Worm (Caenorhabditis elegans) whole organism, L2 larva: ENCODE measurements around the gene rbm-39.

Experiments
- C34F6.9 ChIP-seq: fragments of 150-350 bp; optimal IDR thresholded peaks from 2 replicates; lab custom pipeline; 2014; ENCODE audit warnings: missing biosample characterization, missing genetic modification characterization
- F13H6.1 ChIP-seq: sonication (generic microtip); optimal IDR thresholded peaks from 2 replicates; lab custom pipeline; 2016; ENCODE audit warnings: missing genetic modification characterization, missing compliant biosample characterization
- R02D3.7 ChIP-seq: fragments of 150-350 bp; optimal IDR thresholded peaks from 2 replicates; lab custom pipeline; 2014; ENCODE audit warnings: missing biosample characterization, missing genetic modification characterization
- ZK546.5 ChIP-seq: sonication (generic microtip); optimal IDR thresholded peaks from 2 replicates; lab custom pipeline; 2017; ENCODE audit warnings: missing biosample characterization, missing genetic modification characterization
- alr-1 ChIP-seq: fragments of 150-350 bp; optimal IDR thresholded peaks from 2 replicates; lab custom pipeline; 2014; ENCODE audit warnings: missing biosample characterization, missing genetic modification characterization
- aly-2 ChIP-seq: fragments of 150-350 bp; optimal IDR thresholded peaks from 2 replicates; lab custom pipeline; 2014; ENCODE audit warnings: missing biosample characterization, missing genetic modification characterization
- ama-1 ChIP-seq: fragments of 150-350 bp; optimal IDR thresholded peaks from 2 replicates; lab custom pipeline; 2018; ENCODE audit warnings: inconsistent platforms
- blmp-1 ChIP-seq: sonication (generic microtip); optimal IDR thresholded peaks from 2 replicates; lab custom pipeline; 2017; ENCODE audit warnings: missing genetic modification characterization, mild to moderate bottlenecking, missing compliant biosample characterization, antibody characterized with exemption, moderate library complexity; ENCODE audit not compliant: insufficient read depth
- ceh-16 ChIP-seq: fragments of 150-350 bp; optimal IDR thresholded peaks from 2 replicates; lab custom pipeline; 2014; ENCODE audit warnings: missing biosample characterization, missing genetic modification characterization
- ceh-82 ChIP-seq: fragments of 150-350 bp; optimal IDR thresholded peaks from 2 replicates; lab custom pipeline; 2014; ENCODE audit warnings: missing biosample characterization, missing genetic modification characterization
- crh-2 ChIP-seq: sonication (generic microtip); optimal IDR thresholded peaks from 2 replicates; lab custom pipeline; 2017; ENCODE audit warnings: missing biosample characterization, missing genetic modification characterization
- dmd-4 ChIP-seq: sonication (generic microtip); optimal IDR thresholded peaks from 2 replicates; lab custom pipeline; 2017; ENCODE audit warnings: missing biosample characterization, missing genetic modification characterization
- egl-27 ChIP-seq: sonication (generic microtip); optimal IDR thresholded peaks from 3 replicates; lab custom pipeline; 2017; ENCODE audit warnings: missing biosample characterization, missing genetic modification reagents, missing genetic modification characterization
- elt-1 ChIP-seq: fragments of 150-350 bp; optimal IDR thresholded peaks from 2 replicates; lab custom pipeline; 2014; ENCODE audit warnings: missing biosample characterization, missing genetic modification characterization
- elt-3 ChIP-seq: sonication (generic microtip); optimal IDR thresholded peaks from 2 replicates; lab custom pipeline; 2017; ENCODE audit warnings: missing biosample characterization, missing genetic modification characterization
- fos-1 ChIP-seq: fragments of 150-350 bp; optimal IDR thresholded peaks from 2 replicates; lab custom pipeline; 2014; ENCODE audit warnings: missing biosample characterization, missing genetic modification characterization
- gmeb-1 ChIP-seq: fragments of 150-350 bp; optimal IDR thresholded peaks from 2 replicates; lab custom pipeline; 2014; ENCODE audit warnings: missing biosample characterization, missing genetic modification characterization
- lin-11 ChIP-seq: fragments of 150-350 bp; sonication (generic microtip); optimal IDR thresholded peaks from 2 replicates; lab custom pipeline; 2014; ENCODE audit warnings: missing biosample characterization, missing genetic modification characterization, inconsistent platforms, mixed read lengths
- lin-13 ChIP-seq: fragments of 150-350 bp; optimal IDR thresholded peaks from 2 replicates; lab custom pipeline; 2014; ENCODE audit warnings: missing biosample characterization, missing genetic modification reagents, missing genetic modification characterization
- lin-39 ChIP-seq: fragments of 150-350 bp; optimal IDR thresholded peaks from 2 replicates; lab custom pipeline; 2014; ENCODE audit warnings: missing biosample characterization, missing genetic modification reagents, missing genetic modification characterization
- lsy-2 ChIP-seq, 2 experiments: fragments of 150-350 bp in 1 of 2; sonication (generic microtip) in 1 of 2; optimal IDR thresholded peaks; 2 replicates each; lab custom pipeline; 2014 to 2017; ENCODE audit warnings: missing biosample characterization in 2 of 2, missing genetic modification characterization in 2 of 2
- mab-5 ChIP-seq: fragments of 150-350 bp; optimal IDR thresholded peaks from 2 replicates; lab custom pipeline; 2014; ENCODE audit warnings: missing biosample characterization, missing genetic modification characterization
- mdl-1 ChIP-seq, 2 experiments: fragments of 150-350 bp in 1 of 2; sonication (generic microtip) in 1 of 2; optimal IDR thresholded peaks; 2 replicates each; lab custom pipeline; 2017; ENCODE audit warnings: missing biosample characterization in 2 of 2, missing genetic modification characterization in 2 of 2
- nhr-10 ChIP-seq: sonication (generic microtip); optimal IDR thresholded peaks from 2 replicates; lab custom pipeline; 2017; ENCODE audit warnings: missing biosample characterization, missing genetic modification characterization
- nhr-12 ChIP-seq: fragments of 150-350 bp; optimal IDR thresholded peaks from 2 replicates; lab custom pipeline; 2014; ENCODE audit warnings: missing biosample characterization, missing genetic modification characterization
- nhr-129 ChIP-seq: fragments of 150-350 bp; optimal IDR thresholded peaks from 2 replicates; lab custom pipeline; 2014; ENCODE audit warnings: missing biosample characterization, missing genetic modification characterization
- nhr-21 ChIP-seq: fragments of 150-350 bp; optimal IDR thresholded peaks from 2 replicates; lab custom pipeline; 2014; ENCODE audit warnings: missing biosample characterization, missing genetic modification characterization
- nhr-23 ChIP-seq: fragments of 150-350 bp; optimal IDR thresholded peaks from 2 replicates; lab custom pipeline; 2014; ENCODE audit warnings: missing biosample characterization, missing genetic modification reagents, missing genetic modification characterization
- nhr-237 ChIP-seq: fragments of 150-350 bp; optimal IDR thresholded peaks from 2 replicates; lab custom pipeline; 2014; ENCODE audit warnings: missing biosample characterization, missing genetic modification characterization
- nhr-25 ChIP-seq: fragments of 150-350 bp; sonication (generic microtip); optimal IDR thresholded peaks from 3 replicates; lab custom pipeline; 2014; ENCODE audit warnings: missing biosample characterization, missing genetic modification characterization
- nhr-6 ChIP-seq: fragments of 150-350 bp; optimal IDR thresholded peaks from 2 replicates; lab custom pipeline; 2014; ENCODE audit warnings: missing biosample characterization, missing genetic modification characterization
- nhr-77 ChIP-seq: fragments of 150-350 bp; optimal IDR thresholded peaks from 2 replicates; lab custom pipeline; 2014; ENCODE audit warnings: missing biosample characterization, missing genetic modification characterization
- peb-1 ChIP-seq: fragments of 150-350 bp; optimal IDR thresholded peaks from 2 replicates; lab custom pipeline; 2014; ENCODE audit warnings: missing biosample characterization, missing genetic modification characterization
- sem-4 ChIP-seq: fragments of 150-350 bp; optimal IDR thresholded peaks from 2 replicates; lab custom pipeline; 2014; ENCODE audit warnings: missing biosample characterization, missing genetic modification reagents, missing genetic modification characterization
- sma-3 ChIP-seq: sonication (generic microtip); optimal IDR thresholded peaks from 2 replicates; lab custom pipeline; 2016; ENCODE audit warnings: missing genetic modification reagents, missing genetic modification characterization, missing compliant biosample characterization
- snpc-4 ChIP-seq: fragments of 150-350 bp; optimal IDR thresholded peaks from 2 replicates; lab custom pipeline; 2014; ENCODE audit warnings: missing biosample characterization, missing genetic modification characterization
- unc-55 ChIP-seq: fragments of 150-350 bp; sonication (generic microtip); optimal IDR thresholded peaks from 3 replicates; lab custom pipeline; 2014; ENCODE audit warnings: missing biosample characterization, missing genetic modification reagents, missing genetic modification characterization
- zag-1 ChIP-seq: fragments of 150-350 bp; optimal IDR thresholded peaks from 2 replicates; lab custom pipeline; 2014; ENCODE audit warnings: missing biosample characterization, missing genetic modification characterization
- ztf-1 ChIP-seq: fragments of 200-800 bp; sonication (Bioruptor generic); conservative IDR thresholded peaks from 2 replicates; pipeline ENCODE4 v1.3.6; 2022; ENCODE audit warnings: missing genetic modification characterization, missing compliant biosample characterization
- ztf-11 ChIP-seq: sonication (generic microtip); optimal IDR thresholded peaks from 2 replicates; lab custom pipeline; 2017; ENCODE audit warnings: missing biosample characterization, missing genetic modification characterization
- ztf-4 ChIP-seq: fragments of 150-350 bp; optimal IDR thresholded peaks from 2 replicates; lab custom pipeline; 2014; ENCODE audit warnings: missing biosample characterization, missing genetic modification characterization

rbm-39 gene

DNA sequence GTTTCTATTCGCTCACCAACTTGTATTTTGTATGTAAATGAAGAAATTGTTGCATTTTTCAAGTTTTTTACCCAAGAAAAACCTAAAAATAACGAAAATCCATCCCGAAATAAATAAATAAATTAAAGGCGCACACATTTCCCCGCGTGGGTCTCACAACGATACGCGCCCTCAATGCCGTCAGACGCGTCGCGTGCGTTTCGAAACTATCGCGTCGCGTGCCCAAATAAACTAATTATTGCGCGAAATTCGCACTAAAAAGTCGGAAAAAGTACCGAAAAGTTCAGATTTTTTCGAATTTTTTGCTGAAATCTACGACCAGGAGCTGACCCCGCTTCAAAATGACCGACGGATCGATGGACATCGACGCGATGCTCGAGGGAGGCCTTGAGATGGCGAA is at the start of gene rbm-39:
TSS of gene rbm-39 (plus strand) at position 178 of the 400 bp plus-strand sequence.
- no peak for TF ChIP-seq ztf-11 (tag; lab: Kevin White, UChicago)
- TF ChIP-seq fos-1: peak; percentile 48
- TF ChIP-seq blmp-1 (tag; lab: Kevin White, UChicago): peak; percentile 14
- peak; percentile 92 for TF ChIP-seq C34F6.9 (tag; lab: Kevin White, UChicago)
- no peak for TF ChIP-seq ztf-1 (GFP tag; lab: Robert Waterston, UW)
- TF ChIP-seq elt-1 (tag; lab: Kevin White, UChicago): no peak
- peak; percentile 80 to 90 for TF ChIP-seq lsy-2 (tag; optimal IDR thresholded peaks at IDR 0.05; lab: Kevin White, UChicago)
- peak; percentile 20 for TF ChIP-seq ZK546.5
- TF ChIP-seq snpc-4: peak; percentile 52
- TF ChIP-seq ceh-82 (tag; lab: Kevin White, UChicago): peak; percentile 4
- TF ChIP-seq unc-55 (GFP tag; lab: Kevin White, UChicago): peak; percentile 92
- TF ChIP-seq lin-11 (tag; lab: Kevin White, UChicago): peak; percentile 82
- peak; percentile 77 for TF ChIP-seq nhr-129 (tag; lab: Kevin White, UChicago)
- peak; percentile 84 for TF ChIP-seq crh-2 (tag; lab: Kevin White, UChicago)
- peak; percentile 20 for TF ChIP-seq ztf-4
- TF ChIP-seq nhr-25 (tag; lab: Kevin White, UChicago): peak; percentile 68
- TF ChIP-seq ama-1: peak; percentile 59
- peak; percentile 43 for TF ChIP-seq egl-27 (tag; lab: Kevin White, UChicago)
- TF ChIP-seq F13H6.1 (tag; lab: Kevin White, UChicago): peak; percentile 76
- peak; percentile 28 for TF ChIP-seq nhr-6 (tag; lab: Kevin White, UChicago)
- TF ChIP-seq lin-13 (GFP tag; lab: Kevin White, UChicago): peak; percentile 87
- TF ChIP-seq mdl-1 (tag; optimal IDR thresholded peaks at IDR 0.05; lab: Kevin White, UChicago): peak in 1 of 2 experiments; percentile 59
- TF ChIP-seq nhr-21 (tag; lab: Kevin White, UChicago): peak; percentile 70
- TF ChIP-seq ceh-16 (tag; lab: Kevin White, UChicago): peak; percentile 26
- peak; percentile 83 for TF ChIP-seq sma-3 (GFP tag; lab: Kevin White, UChicago)
- TF ChIP-seq peb-1 (tag; lab: Kevin White, UChicago): no peak
- no peak for TF ChIP-seq aly-2 (tag; lab: Kevin White, UChicago)
- TF ChIP-seq gmeb-1 (tag; lab: Kevin White, UChicago): peak; percentile 82
- TF ChIP-seq mab-5 (tag; lab: Kevin White, UChicago): peak; percentile 5
- TF ChIP-seq lin-39 (tag; lab: Kevin White, UChicago): no peak
- TF ChIP-seq sem-4 (tag; lab: Kevin White, UChicago): peak; percentile 8
- TF ChIP-seq, all 48 proteins: peak for 25

DNA sequence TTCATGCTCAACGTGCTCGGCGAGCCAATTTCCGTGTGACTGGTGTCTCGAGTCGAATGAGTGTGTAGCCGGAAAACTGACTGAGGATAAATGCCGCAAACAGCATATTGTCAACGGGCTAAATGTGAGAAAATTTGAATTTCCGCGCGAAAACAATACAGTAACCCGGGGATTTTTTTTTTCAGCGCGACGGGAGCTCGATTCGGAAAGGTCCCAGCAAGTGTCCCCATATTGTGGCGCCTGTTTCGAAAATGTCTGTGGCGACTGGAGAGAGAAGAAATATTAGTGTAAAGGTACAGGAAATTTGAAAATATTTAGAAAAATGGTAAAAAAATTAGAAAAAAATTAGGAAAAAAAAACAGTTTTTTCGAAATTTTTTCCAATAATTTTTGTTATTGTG is 41.3 kb upstream of the rbm-39 start:
- no peak for TF ChIP-seq mdl-1 (tag; optimal IDR thresholded peaks at IDR 0.05; lab: Kevin White, UChicago)
- no peak for TF ChIP-seq zag-1 (tag; lab: Kevin White, UChicago)
- TF ChIP-seq nhr-23 (tag; lab: Kevin White, UChicago): no peak
- no peak for TF ChIP-seq sma-3 (GFP tag; lab: Kevin White, UChicago)
- no peak for TF ChIP-seq F13H6.1 (tag; lab: Kevin White, UChicago)
- no peak for TF ChIP-seq dmd-4 (tag; lab: Kevin White, UChicago)
- no peak for TF ChIP-seq elt-1 (tag; lab: Kevin White, UChicago)
- TF ChIP-seq fos-1: no peak
- no peak for TF ChIP-seq alr-1 (tag; lab: Kevin White, UChicago)
- no peak for TF ChIP-seq gmeb-1 (tag; lab: Kevin White, UChicago)
- no peak for TF ChIP-seq nhr-10
- no peak for TF ChIP-seq lsy-2 (tag; optimal IDR thresholded peaks at IDR 0.05; lab: Kevin White, UChicago)

DNA sequence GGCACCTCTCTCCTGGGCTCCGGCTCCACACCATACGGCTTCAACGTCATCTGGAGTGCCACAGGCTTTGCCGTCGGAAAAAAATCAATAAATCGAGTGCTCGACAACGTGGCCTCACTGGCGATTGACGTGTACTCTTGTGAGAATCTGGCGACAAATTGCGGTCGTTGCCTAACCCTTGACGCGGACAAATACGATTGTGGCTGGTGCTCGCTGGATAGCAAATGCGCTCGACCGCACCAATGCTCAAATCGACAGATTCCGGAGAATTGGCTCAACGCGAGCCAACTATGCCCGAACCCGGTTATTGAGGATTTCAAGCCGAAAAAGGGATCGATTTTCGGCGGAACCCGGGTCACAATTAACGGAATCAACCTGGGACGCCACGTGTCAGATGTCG is 40.0 kb upstream of the rbm-39 start:
- TF ChIP-seq nhr-77 (tag; lab: Kevin White, UChicago) (no peak), mdl-1 (tag; optimal IDR thresholded peaks at IDR 0.05; lab: Kevin White, UChicago) (no peak), nhr-21 (tag; lab: Kevin White, UChicago) (no peak), elt-3 (tag; lab: Kevin White, UChicago) (no peak), sma-3 (GFP tag; lab: Kevin White, UChicago) (no peak), alr-1 (tag; lab: Kevin White, UChicago) (no peak), ztf-4 (no peak), C34F6.9 (tag; lab: Kevin White, UChicago) (no peak), crh-2 (tag; lab: Kevin White, UChicago) (no peak), peb-1 (tag; lab: Kevin White, UChicago) (no peak), nhr-12 (tag; lab: Kevin White, UChicago) (no peak), nhr-237 (tag; lab: Kevin White, UChicago) (no peak), snpc-4 (no peak), mab-5 (tag; lab: Kevin White, UChicago) (no peak), ama-1 (no peak), F13H6.1 (tag; lab: Kevin White, UChicago) (no peak), lin-39 (tag; lab: Kevin White, UChicago) (no peak), R02D3.7 (tag; lab: Kevin White, UChicago) (no peak), ztf-1 (GFP tag; lab: Robert Waterston, UW) (no peak)
